Fruit fly (Drosophila melanogaster): ENCODE results near the gene CG7215.

CG7215 gene

dm6 chr3R:18125023-18125630 is 41.9 kb downstream of the CG7215 start (continued):
- TF ChIP-seq Dref (GFP tag; IDR thresholded peaks at IDR 0.05) (no peak), CG2116 (GFP tag; optimal IDR thresholded peaks at IDR 0.05) (no peak), kni (GFP tag; optimal IDR thresholded peaks at IDR 0.05) (no peak), abd-A (tag; optimal IDR thresholded peaks at IDR 0.05) (peak; percentile 10), CG7357 (GFP tag; IDR thresholded peaks at IDR 0.05) (peak; percentile 85), CG2875 (GFP tag; optimal IDR thresholded peaks at IDR 0.05) (peak; percentile 48), CG7786 (GFP tag; optimal IDR thresholded peaks at IDR 0.05) (peak; percentile 79), CG17829 (tag; optimal IDR thresholded peaks at IDR 0.05) (peak; percentile 88), dati (GFP tag; IDR thresholded peaks at IDR 0.05) (peak; percentile 87), tll (GFP tag; optimal IDR thresholded peaks at IDR 0.05) (no peak), jigr1 (GFP tag; IDR thresholded peaks at IDR 0.05) (peak; percentile 83; the same call in 2 of the 3 replicates), CG9876 (GFP tag; optimal IDR thresholded peaks at IDR 0.05) (peak; percentile 52), Trl (optimal IDR thresholded peaks at IDR 0.05) (no peak), Trl (GFP tag; optimal IDR thresholded peaks at IDR 0.05) (peak; percentile 93), CG15269 (tag; optimal IDR thresholded peaks at IDR 0.05) (peak; percentile 72), chm (GFP tag; IDR thresholded peaks at IDR 0.05) (peak; percentile 87), unpg (GFP tag; optimal IDR thresholded peaks at IDR 0.05) (peak; percentile 74), Lim3 (GFP tag; IDR thresholded peaks at IDR 0.05) (peak; percentile 28; the same call in 1 of the 2 replicates), CG8281 (tag; optimal IDR thresholded peaks at IDR 0.05) (peak; percentile 58), Kr (GFP tag; optimal IDR thresholded peaks at IDR 0.05) (no peak), bab2 (GFP tag; optimal IDR thresholded peaks at IDR 0.05) (peak; percentile 72), CG9609 (GFP tag; optimal IDR thresholded peaks at IDR 0.05) (peak; percentile 71), CG4424 (GFP tag; optimal IDR thresholded peaks at IDR 0.05) (peak; percentile 88), CG4328 (GFP tag; optimal IDR thresholded peaks at IDR 0.05) (peak; percentile 67), Rx (GFP tag; IDR thresholded peaks at IDR 0.05) (peak; percentile 90), BEAF-32 (GFP tag; optimal IDR thresholded peaks at IDR 0.05) (no peak), hth (optimal IDR thresholded peaks at IDR 0.05) (no peak), CG7372 (GFP tag; IDR thresholded peaks at IDR 0.05) (peak; percentile 86), Chrac-16 (GFP tag; optimal IDR thresholded peaks at IDR 0.05) (peak; percentile 80), ewg (GFP tag; optimal IDR thresholded peaks at IDR 0.05) (peak; percentile 52), Side (GFP tag; optimal IDR thresholded peaks at IDR 0.05) (peak; percentile 75), CG3163 (GFP tag; optimal IDR thresholded peaks at IDR 0.05) (peak; percentile 30), CG13424 (tag; optimal IDR thresholded peaks at IDR 0.05) (peak; percentile 67), CG10431 (GFP tag; optimal IDR thresholded peaks at IDR 0.05) (no peak), gcm (GFP tag; optimal IDR thresholded peaks at IDR 0.05) (no peak), CG1024 (GFP tag; IDR thresholded peaks at IDR 0.05) (peak; percentile 75), Hr39 (optimal IDR thresholded peaks at IDR 0.05) (no peak), Sox102F (GFP tag; optimal IDR thresholded peaks at IDR 0.05) (peak; percentile 73), CG2712 (tag; optimal IDR thresholded peaks at IDR 0.05) (peak; percentile 93), sqz (GFP tag; optimal IDR thresholded peaks at IDR 0.05) (peak; percentile 75), CG2202 (tag; optimal IDR thresholded peaks at IDR 0.05) (no peak), Hr51 (GFP tag; optimal IDR thresholded peaks at IDR 0.05) (peak; percentile 62 to 63), Bdp1 (GFP tag; optimal IDR thresholded peaks at IDR 0.05) (peak; percentile 13), Oli (tag; optimal IDR thresholded peaks at IDR 0.05) (peak; percentile 70), CG17385 (GFP tag; optimal IDR thresholded peaks at IDR 0.05) (peak; percentile 54), D19A (tag; optimal IDR thresholded peaks at IDR 0.05) (peak; percentile 26), CG16863 (GFP tag; optimal IDR thresholded peaks at IDR 0.05) (peak; percentile 71), CG33213 (GFP tag; optimal IDR thresholded peaks at IDR 0.05) (peak; percentile 77), Gsc (GFP tag; IDR thresholded peaks at IDR 0.05) (peak; percentile 88; the same call in 1 of the 2 replicates), CG32532 (GFP tag; IDR thresholded peaks at IDR 0.05) (peak; percentile 95), pita (GFP tag; optimal IDR thresholded peaks at IDR 0.05) (no peak)
